Fruit fly (Drosophila melanogaster) S2 (cell line): Measurements from ENCODE around the gene CecC.

ENCODE experiments used
- CG8478 ChIP-seq: fragments of >200 bp; optimal IDR thresholded peaks from 2 replicates; lab custom pipeline; 2018
- CTCF ChIP-seq, 2 experiments: fragments of >200 bp; optimal IDR thresholded peaks; 2 replicates each; lab custom pipeline; 2018

DNA sequence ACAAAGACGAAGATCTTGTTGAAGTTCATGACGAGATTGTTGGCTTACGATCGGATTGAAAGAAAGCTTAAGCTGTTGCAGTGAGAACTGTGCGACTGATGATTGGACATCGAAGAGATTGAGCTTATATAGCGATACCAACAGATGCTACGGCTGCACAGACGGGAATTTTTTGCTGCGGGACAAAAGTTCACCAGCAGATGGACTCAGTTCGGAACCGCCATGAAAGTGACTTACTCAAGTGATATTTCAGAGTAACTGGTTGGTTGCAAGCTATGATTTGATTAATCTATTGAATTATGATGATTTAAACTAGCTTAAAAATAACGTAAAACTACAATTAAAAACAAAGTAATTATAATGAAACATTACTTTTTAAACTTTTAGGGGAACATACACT, 2.6 kb upstream of the CecC start, which contains the start of gene CecB:
- TF ChIP-seq CTCF (optimal IDR thresholded peaks at IDR 0.05; lab: Kevin White, UChicago) (no peak), CG8478 (lab: Kevin White, UChicago) (no peak)
